Worm (Caenorhabditis elegans) whole organism, young adult: ENCODE results near the gene twk-44.

Experiments used
- B0035.1 ChIP-seq: sonication (generic microtip); optimal IDR thresholded peaks from 2 replicates; lab custom pipeline; 2016; ENCODE audit warnings: missing genetic modification characterization, mild to moderate bottlenecking, missing compliant biosample characterization, missing genotype, missing genetic modification reagents
- F22D6.2 ChIP-seq: sonication (generic microtip); optimal IDR thresholded peaks from 2 replicates; lab custom pipeline; 2016; ENCODE audit warnings: mild to moderate bottlenecking, missing genetic modification characterization, missing compliant biosample characterization
- F33H1.4 ChIP-seq: fragments of 200-800 bp; sonication (Bioruptor generic); IDR thresholded peaks from 2 replicates; pipeline ENCODE4 v1.3.6; 2022; ENCODE audit warnings: missing genetic modification reagents, missing genetic modification characterization, missing compliant biosample characterization
- F37B4.10 ChIP-seq: fragments of 200-800 bp; sonication (Bioruptor generic); IDR thresholded peaks from 2 replicates; pipeline ENCODE4 v1.3.6; 2022; ENCODE audit warnings: missing genetic modification characterization, missing compliant biosample characterization
- F39B2.1 ChIP-seq: fragments of 200-800 bp; sonication (Bioruptor generic); IDR thresholded peaks from 2 replicates; pipeline ENCODE4 v1.3.6; 2022; ENCODE audit warnings: missing genetic modification reagents, missing genetic modification characterization, missing compliant biosample characterization
- F57A8.1 ChIP-seq: fragments of 200-800 bp; sonication (Bioruptor generic); optimal IDR thresholded peaks from 2 replicates; lab custom pipeline; 2018; ENCODE audit warnings: mild to moderate bottlenecking, missing genetic modification characterization, moderate library complexity, missing compliant biosample characterization
- K12H6.12 ChIP-seq: fragments of 200-800 bp; sonication (Bioruptor generic); optimal IDR thresholded peaks from 2 replicates; lab custom pipeline; 2018; ENCODE audit warnings: mild to moderate bottlenecking, missing genetic modification characterization, missing compliant biosample characterization
- T26A5.8 ChIP-seq: sonication (generic microtip); optimal IDR thresholded peaks from 2 replicates; lab custom pipeline; 2016; ENCODE audit warnings: missing genetic modification characterization, missing compliant biosample characterization
- Y53G8AR.9 ChIP-seq: fragments of 200-800 bp; sonication (Bioruptor generic); conservative IDR thresholded peaks from 2 replicates; pipeline ENCODE4 v1.3.6; 2022; ENCODE audit warnings: missing genetic modification reagents, missing genetic modification characterization, missing compliant biosample characterization
- Y67H2A.10 ChIP-seq: fragments of 200-800 bp; sonication (Bioruptor generic); conservative IDR thresholded peaks from 2 replicates; pipeline ENCODE4 v1.3.6; 2022; ENCODE audit warnings: missing genetic modification reagents, missing genetic modification characterization, missing compliant biosample characterization
- atf-7 ChIP-seq: sonication (generic microtip); optimal IDR thresholded peaks from 2 replicates; lab custom pipeline; 2017; ENCODE audit warnings: mild to moderate bottlenecking, missing genetic modification characterization, missing compliant biosample characterization
- athp-1 ChIP-seq: sonication (generic microtip); optimal IDR thresholded peaks from 2 replicates; lab custom pipeline; 2017; ENCODE audit warnings: mild to moderate bottlenecking, missing genetic modification characterization, missing compliant biosample characterization
- attf-3 ChIP-seq: fragments of 200-800 bp; sonication (Bioruptor generic); conservative IDR thresholded peaks from 2 replicates; pipeline ENCODE4 v1.3.6; 2022; ENCODE audit warnings: missing genetic modification reagents, missing genetic modification characterization, missing compliant biosample characterization
- ccch-3 ChIP-seq: fragments of 200-800 bp; sonication (Bioruptor generic); optimal IDR thresholded peaks from 2 replicates; lab custom pipeline; 2018; ENCODE audit warnings: mild to moderate bottlenecking, missing genetic modification characterization, missing compliant biosample characterization
- cebp-2 ChIP-seq: fragments of 200-800 bp; sonication (Bioruptor generic); IDR thresholded peaks from 2 replicates; pipeline ENCODE4 v1.3.6; 2022; ENCODE audit warnings: missing genetic modification characterization, missing compliant biosample characterization
- ceh-100 ChIP-seq: fragments of 200-800 bp; sonication (Bioruptor generic); IDR thresholded peaks from 2 replicates; pipeline ENCODE4 v1.3.6; 2022; ENCODE audit warnings: missing genetic modification reagents, missing genetic modification characterization, missing compliant biosample characterization
- ceh-79 ChIP-seq: sonication (generic microtip); optimal IDR thresholded peaks from 2 replicates; lab custom pipeline; 2017; ENCODE audit warnings: mild to moderate bottlenecking, missing genetic modification characterization, missing compliant biosample characterization
- ceh-91 ChIP-seq: fragments of 200-800 bp; sonication (Bioruptor generic); IDR thresholded peaks from 2 replicates; pipeline ENCODE4 v1.3.6; 2022; ENCODE audit warnings: missing genetic modification reagents, missing genetic modification characterization, missing compliant biosample characterization
- chd-7 ChIP-seq: sonication (generic microtip); optimal IDR thresholded peaks from 2 replicates; lab custom pipeline; 2016; ENCODE audit warnings: mild to moderate bottlenecking, missing genetic modification characterization, moderate library complexity, missing compliant biosample characterization
- efl-1 ChIP-seq: fragments of 150-350 bp; optimal IDR thresholded peaks from 2 replicates; lab custom pipeline; 2014; ENCODE audit warnings: missing biosample characterization, missing genetic modification reagents, missing genetic modification characterization
- ekl-4 ChIP-seq: fragments of 200-800 bp; sonication (Bioruptor generic); IDR thresholded peaks from 2 replicates; pipeline ENCODE4 v1.3.6; 2022; ENCODE audit warnings: missing genetic modification reagents, missing genetic modification characterization, missing compliant biosample characterization
- ets-4 ChIP-seq: fragments of 200-800 bp; sonication (Bioruptor generic); optimal IDR thresholded peaks from 2 replicates; lab custom pipeline; 2018; ENCODE audit warnings: mild to moderate bottlenecking, missing genetic modification characterization, missing compliant biosample characterization
- fkh-3 ChIP-seq: sonication (generic microtip); optimal IDR thresholded peaks from 2 replicates; lab custom pipeline; 2016; ENCODE audit warnings: mild to moderate bottlenecking, missing genetic modification characterization, missing compliant biosample characterization
- gei-17 ChIP-seq: fragments of 200-800 bp; sonication (Bioruptor generic); optimal IDR thresholded peaks from 2 replicates; lab custom pipeline; 2018; ENCODE audit warnings: mild to moderate bottlenecking, missing genetic modification characterization, missing compliant biosample characterization
- lin-35 ChIP-seq, 3 experiments: fragments of 150-350 bp in 2 of 3; sonication (generic microtip) in 1 of 3; optimal IDR thresholded peaks; 2 replicates each; lab custom pipeline; 2014 to 2018; ENCODE audit warnings: missing biosample characterization in 3 of 3, missing genetic modification characterization in 3 of 3, missing genetic modification reagents in 3 of 3
- lin-40 ChIP-seq: sonication (generic microtip); optimal IDR thresholded peaks from 2 replicates; lab custom pipeline; 2016; ENCODE audit warnings: missing genetic modification characterization, mild to moderate bottlenecking, missing compliant biosample characterization, missing genotype, missing genetic modification reagents
- madf-3 ChIP-seq: fragments of 200-800 bp; sonication (Bioruptor generic); IDR thresholded peaks from 2 replicates; pipeline ENCODE4 v1.3.6; 2022; ENCODE audit warnings: missing genetic modification reagents, missing genetic modification characterization, missing compliant biosample characterization
- madf-6 ChIP-seq: fragments of 200-800 bp; sonication (Bioruptor generic); IDR thresholded peaks from 2 replicates; pipeline ENCODE4 v1.3.6; 2022; ENCODE audit warnings: missing genetic modification reagents, missing genetic modification characterization, missing compliant biosample characterization
- mcd-1 ChIP-seq: fragments of 200-800 bp; sonication (Bioruptor generic); IDR thresholded peaks from 2 replicates; pipeline ENCODE4 v1.3.6; 2022; ENCODE audit warnings: missing genetic modification reagents, missing genetic modification characterization, missing compliant biosample characterization
- nhr-120 ChIP-seq: fragments of 200-800 bp; sonication (Bioruptor generic); IDR thresholded peaks from 2 replicates; pipeline ENCODE4 v1.3.6; 2022; ENCODE audit warnings: missing genetic modification characterization, missing compliant biosample characterization
- rcor-1 ChIP-seq: fragments of 200-800 bp; sonication (Bioruptor generic); IDR thresholded peaks from 2 replicates; pipeline ENCODE4 v1.3.6; 2022; ENCODE audit warnings: missing genetic modification reagents, missing genetic modification characterization, missing compliant biosample characterization
- rec-8 ChIP-seq, 2 experiments: sonication (generic microtip); optimal IDR thresholded peaks; 2 replicates each; lab custom pipeline; 2016; ENCODE audit warnings: mild to moderate bottlenecking in 2 of 2, missing genetic modification characterization in 2 of 2, missing genetic modification reagents in 2 of 2, missing genotype in 2 of 2, missing biosample characterization in 1 of 2, missing compliant biosample characterization in 1 of 2, moderate library complexity in 1 of 2
- snpc-3.4 ChIP-seq: sonication (generic microtip); optimal IDR thresholded peaks from 2 replicates; lab custom pipeline; 2017; ENCODE audit warnings: missing genetic modification characterization, mild to moderate bottlenecking, missing compliant biosample characterization, antibody characterized with exemption, moderate library complexity, missing genotype, missing genetic modification reagents
- sptf-2 ChIP-seq: fragments of 200-800 bp; sonication (Bioruptor generic); optimal IDR thresholded peaks from 2 replicates; lab custom pipeline; 2018; ENCODE audit warnings: mild to moderate bottlenecking, missing genetic modification characterization, missing compliant biosample characterization
- unc-130 ChIP-seq: sonication (generic microtip); optimal IDR thresholded peaks from 2 replicates; lab custom pipeline; 2016; ENCODE audit warnings: missing genetic modification reagents, missing genetic modification characterization, missing compliant biosample characterization
- xnd-1 ChIP-seq: sonication (generic microtip); optimal IDR thresholded peaks from 2 replicates; lab custom pipeline; 2016; ENCODE audit warnings: missing genotype, missing genetic modification reagents, missing genetic modification characterization, missing compliant biosample characterization
- ztf-26 ChIP-seq: sonication (generic microtip); optimal IDR thresholded peaks from 2 replicates; lab custom pipeline; 2017; ENCODE audit warnings: missing genetic modification characterization, missing compliant biosample characterization

The twk-44 gene

DNA sequence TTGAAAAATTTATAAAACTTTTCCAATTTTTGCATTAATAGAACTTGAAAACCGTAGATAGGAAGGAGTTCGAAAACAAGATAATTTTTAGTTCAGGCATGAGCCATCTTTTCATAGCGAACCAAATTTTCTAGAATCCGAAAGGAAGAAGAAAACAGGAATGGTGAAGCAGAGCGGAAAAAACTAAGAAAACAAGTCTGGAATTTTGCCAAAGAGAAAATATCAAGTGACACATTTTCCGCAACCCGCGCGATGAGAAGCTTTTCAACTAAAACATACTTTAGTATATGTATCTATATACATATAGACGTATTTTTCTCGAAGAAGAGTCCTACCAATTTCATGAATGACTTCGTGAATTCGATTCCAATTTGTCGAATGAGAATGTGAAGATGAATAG is 14.6 kb upstream of the twk-44 start:
- TF ChIP-seq madf-3 (GFP tag; lab: Robert Waterston, UW), result no peak

- TF ChIP-seq Y67H2A.10 (GFP tag; lab: Robert Waterston, UW) (no peak), madf-6 (GFP tag; lab: Robert Waterston, UW) (no peak), sptf-2 (GFP tag; lab: Kevin White, UChicago) (no peak), unc-130 (GFP tag; lab: Kevin White, UChicago) (no peak), ekl-4 (GFP tag; lab: Robert Waterston, UW) (no peak), lin-40 (no peak), attf-3 (GFP tag; lab: Robert Waterston, UW) (no peak), nhr-120 (GFP tag; lab: Robert Waterston, UW) (no peak), ceh-100 (no peak), F22D6.2 (tag; lab: Kevin White, UChicago) (no peak), mcd-1 (GFP tag; lab: Robert Waterston, UW) (no peak), fkh-3 (tag; lab: Kevin White, UChicago) (no peak), K12H6.12 (tag; lab: Kevin White, UChicago) (no peak), ceh-79 (tag; lab: Kevin White, UChicago) (no peak), ets-4 (GFP tag; lab: Kevin White, UChicago) (no peak), efl-1 (GFP tag; lab: Kevin White, UChicago) (no peak), F57A8.1 (no peak), F33H1.4 (GFP tag; lab: Robert Waterston, UW) (no peak), rec-8 (tag; optimal IDR thresholded peaks at IDR 0.05; lab: Kevin White, UChicago) (no peak), F39B2.1 (GFP tag; lab: Robert Waterston, UW) (no peak)
Measured at ce11 chrX:11640463-11640995, 13.6 kb upstream of the twk-44 start.

ce11 chrX:11638987-11639386 is 12.1 kb upstream of the twk-44 start:
- no peak for TF ChIP-seq F57A8.1
- TF ChIP-seq atf-7 (tag; lab: Kevin White, UChicago), result no peak
- no peak for TF ChIP-seq ccch-3 (GFP tag; lab: Kevin White, UChicago)
- no peak for TF ChIP-seq snpc-3.4 (tag; lab: Kevin White, UChicago)
- no peak for TF ChIP-seq T26A5.8 (tag; lab: Kevin White, UChicago)
- TF ChIP-seq ztf-26 (tag; lab: Kevin White, UChicago), result no peak
- TF ChIP-seq F33H1.4 (GFP tag; lab: Robert Waterston, UW), result no peak
- no peak for TF ChIP-seq athp-1 (tag; lab: Kevin White, UChicago)
- TF ChIP-seq gei-17 (GFP tag; lab: Kevin White, UChicago), result no peak
- no peak for TF ChIP-seq Y53G8AR.9
- no peak for TF ChIP-seq B0035.1 (tag; lab: Kevin White, UChicago)
- no peak for TF ChIP-seq cebp-2
- no peak for TF ChIP-seq madf-6 (GFP tag; lab: Robert Waterston, UW)
- no peak for TF ChIP-seq rcor-1 (GFP tag; lab: Robert Waterston, UW)
- no peak for TF ChIP-seq xnd-1 (tag; lab: Kevin White, UChicago)
- TF ChIP-seq F37B4.10, result no peak
- TF ChIP-seq lin-35 (GFP tag; optimal IDR thresholded peaks at IDR 0.05; lab: Kevin White, UChicago), result no peak

DNA sequence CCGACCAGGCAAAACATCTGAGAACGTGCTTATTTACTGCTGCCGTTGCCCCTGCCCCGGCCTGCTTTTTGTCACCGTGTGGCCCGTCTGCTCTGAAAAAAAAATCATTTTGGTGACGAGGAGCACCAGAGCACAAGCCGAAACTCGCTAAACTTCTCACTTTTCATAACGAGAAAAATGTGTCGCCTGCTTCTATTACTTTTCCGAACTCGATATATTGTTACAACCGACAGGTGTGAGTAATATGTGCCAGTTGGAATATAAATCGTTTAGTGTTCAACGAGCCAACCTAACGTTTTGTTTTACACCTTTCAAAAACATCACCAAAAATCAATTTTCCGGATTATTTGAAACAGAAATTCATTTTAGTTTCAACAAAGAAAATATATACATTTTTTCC is 10.8 kb upstream of the twk-44 start:
- TF ChIP-seq F57A8.1 (no peak), chd-7 (tag; lab: Kevin White, UChicago) (no peak), ceh-91 (GFP tag; lab: Robert Waterston, UW) (no peak)
